Fruit fly (Drosophila melanogaster) whole organism, embryonic: ENCODE results near the gene hyd.

Experiments used
- Atf6 ChIP-seq: fragments of 200-800 bp; sonication (Bioruptor generic); IDR thresholded peaks from 2 replicates; pipeline ENCODE4 v1.3.6; 2022; ENCODE audit warnings: missing biosample characterization, missing genetic modification characterization
- CG10565 ChIP-seq: fragments of 200-800 bp; sonication (Bioruptor generic); optimal IDR thresholded peaks from 3 replicates; lab custom pipeline; 2016; ENCODE audit warnings: missing biosample characterization, mild to moderate bottlenecking, missing genetic modification characterization
- CG1233 ChIP-seq: fragments of 200-800 bp; sonication (Bioruptor generic); optimal IDR thresholded peaks from 4 replicates; lab custom pipeline; 2018; ENCODE audit warnings: missing biosample characterization, mild to moderate bottlenecking, missing genetic modification characterization
- CG13123 ChIP-seq: fragments of 200-800 bp; sonication (Bioruptor generic); optimal IDR thresholded peaks from 2 replicates; lab custom pipeline; 2016; ENCODE audit warnings: missing biosample characterization, missing genetic modification characterization
- CG16815 ChIP-seq: fragments of 200-800 bp; sonication (Bioruptor generic); optimal IDR thresholded peaks from 3 replicates; lab custom pipeline; 2017; ENCODE audit warnings: missing biosample characterization, mild to moderate bottlenecking, missing genetic modification characterization
- CG17328 ChIP-seq: fragments of 200-800 bp; sonication (Bioruptor generic); IDR thresholded peaks from 2 replicates; pipeline ENCODE4 v1.3.6; 2022; ENCODE audit warnings: missing biosample characterization, missing genetic modification characterization
- CG17829 ChIP-seq: fragments of 200-800 bp; optimal IDR thresholded peaks from 2 replicates; lab custom pipeline; 2019; ENCODE audit warnings: missing biosample characterization, mild to moderate bottlenecking, missing genetic modification characterization, moderate library complexity
- CG17912 ChIP-seq: fragments of 200-800 bp; sonication (Bioruptor generic); optimal IDR thresholded peaks from 2 replicates; lab custom pipeline; 2018; ENCODE audit warnings: missing biosample characterization, mild to moderate bottlenecking, missing genetic modification characterization
- CG18262 ChIP-seq: fragments of 200-800 bp; optimal IDR thresholded peaks from 3 replicates; lab custom pipeline; 2019; ENCODE audit warnings: missing biosample characterization, mild to moderate bottlenecking, missing genetic modification characterization, moderate library complexity
- CG3281 ChIP-seq: fragments of 200-800 bp; sonication (Bioruptor generic); optimal IDR thresholded peaks from 3 replicates; lab custom pipeline; 2017; ENCODE audit warnings: missing biosample characterization, mild to moderate bottlenecking, missing genetic modification characterization
- CG34422 ChIP-seq: fragments of 200-800 bp; sonication (Bioruptor generic); IDR thresholded peaks from 3 replicates; pipeline ENCODE4 v1.3.6; 2022; ENCODE audit warnings: missing biosample characterization, missing genetic modification characterization
- CG42726 ChIP-seq: fragments of 200-800 bp; sonication (Bioruptor generic); IDR thresholded peaks from 2 replicates; pipeline ENCODE4 v1.3.6; 2022; ENCODE audit warnings: missing biosample characterization, missing genetic modification characterization; ENCODE audit not compliant: partially characterized antibody
- CG4328 ChIP-seq: fragments of 200-800 bp; sonication (Bioruptor generic); optimal IDR thresholded peaks from 3 replicates; lab custom pipeline; 2017; ENCODE audit warnings: missing biosample characterization, missing genetic modification reagents, missing genetic modification characterization
- CG6854 ChIP-seq: fragments of 200-800 bp; sonication (Bioruptor generic); optimal IDR thresholded peaks from 3 replicates; lab custom pipeline; 2017; ENCODE audit warnings: missing biosample characterization, mild to moderate bottlenecking, missing genetic modification characterization
- CG8359 ChIP-seq: fragments of 200-800 bp; sonication (Bioruptor generic); optimal IDR thresholded peaks from 2 replicates; lab custom pipeline; 2017; ENCODE audit warnings: missing biosample characterization, mild to moderate bottlenecking, missing genetic modification characterization, borderline replicate concordance
- CG8924 ChIP-seq: fragments of 200-800 bp; optimal IDR thresholded peaks from 3 replicates; lab custom pipeline; 2019; ENCODE audit warnings: missing biosample characterization, mild to moderate bottlenecking, missing genetic modification characterization, moderate library complexity
- CG9437 ChIP-seq: fragments of 200-800 bp; sonication (Bioruptor generic); optimal IDR thresholded peaks from 2 replicates; lab custom pipeline; 2018; ENCODE audit warnings: missing biosample characterization, mild to moderate bottlenecking, missing genetic modification characterization
- CTCF ChIP-seq: fragments of 200-800 bp; sonication (Bioruptor generic); optimal IDR thresholded peaks from 2 replicates; lab custom pipeline; 2017; ENCODE audit warnings: missing biosample characterization, mild to moderate bottlenecking, missing genetic modification characterization, moderate library complexity
- D19B ChIP-seq: fragments of 200-800 bp; sonication (Bioruptor generic); optimal IDR thresholded peaks from 2 replicates; lab custom pipeline; 2017; ENCODE audit warnings: missing biosample characterization, mild to moderate bottlenecking, missing genetic modification characterization
- Ets97D ChIP-seq: fragments of 200-800 bp; sonication (Bioruptor generic); optimal IDR thresholded peaks from 3 replicates; lab custom pipeline; 2016; ENCODE audit warnings: missing biosample characterization, missing genetic modification characterization
- Fer1 ChIP-seq: fragments of 200-800 bp; sonication (Bioruptor generic); optimal IDR thresholded peaks from 2 replicates; lab custom pipeline; 2017; ENCODE audit warnings: missing biosample characterization, mild to moderate bottlenecking, missing genetic modification characterization
- HLH4C ChIP-seq: fragments of 200-800 bp; sonication (Bioruptor generic); IDR thresholded peaks from 3 replicates; pipeline ENCODE4 v1.3.6; 2022; ENCODE audit warnings: missing biosample characterization, missing genetic modification characterization; ENCODE audit not compliant: partially characterized antibody
- HmgZ ChIP-seq: fragments of 200-800 bp; sonication (Bioruptor generic); optimal IDR thresholded peaks from 2 replicates; lab custom pipeline; 2018; ENCODE audit warnings: missing biosample characterization, mild to moderate bottlenecking, missing genetic modification characterization
- MBD-R2 ChIP-seq: fragments of 200-800 bp; sonication (Bioruptor generic); IDR thresholded peaks from 2 replicates; pipeline ENCODE4 v1.3.6; 2022; ENCODE audit warnings: missing biosample characterization, missing genetic modification characterization
- Max ChIP-seq: fragments of 200-800 bp; sonication (Bioruptor generic); optimal IDR thresholded peaks from 2 replicates; lab custom pipeline; 2016; ENCODE audit warnings: missing biosample characterization, mild to moderate bottlenecking, missing genetic modification characterization
- Nf-YA ChIP-seq: fragments of 200-800 bp; sonication (Bioruptor generic); IDR thresholded peaks from 2 replicates; pipeline ENCODE4 v1.3.6; 2022; ENCODE audit warnings: missing biosample characterization, missing genetic modification characterization
- PHDP ChIP-seq: fragments of 200-800 bp; sonication (Bioruptor generic); optimal IDR thresholded peaks from 3 replicates; lab custom pipeline; 2018; ENCODE audit warnings: missing biosample characterization, mild to moderate bottlenecking, missing genetic modification characterization, moderate library complexity
- Ravus ChIP-seq: fragments of 200-800 bp; sonication (Bioruptor generic); IDR thresholded peaks from 2 replicates; pipeline ENCODE4 v1.3.6; 2022; ENCODE audit warnings: missing biosample characterization, missing genetic modification characterization
- Sry-δ ChIP-seq: fragments of 200-800 bp; sonication (Bioruptor generic); optimal IDR thresholded peaks from 2 replicates; lab custom pipeline; 2016; ENCODE audit warnings: missing biosample characterization, missing genetic modification characterization
- YL-1 ChIP-seq: fragments of 200-800 bp; sonication (Bioruptor generic); optimal IDR thresholded peaks from 3 replicates; lab custom pipeline; 2017; ENCODE audit warnings: missing biosample characterization, mild to moderate bottlenecking, missing genetic modification characterization
- ato ChIP-seq: fragments of 200-800 bp; sonication (Bioruptor generic); IDR thresholded peaks from 2 replicates; pipeline ENCODE4 v1.3.6; 2022; ENCODE audit warnings: missing biosample characterization, missing genetic modification characterization; ENCODE audit not compliant: partially characterized antibody
- bigmax ChIP-seq: fragments of 200-800 bp; sonication (Bioruptor generic); optimal IDR thresholded peaks from 2 replicates; lab custom pipeline; 2018; ENCODE audit warnings: missing biosample characterization, mild to moderate bottlenecking, missing genetic modification characterization
- br ChIP-seq: fragments of >200 bp; optimal IDR thresholded peaks from 2 replicates; lab custom pipeline; 2017
- cato ChIP-seq: fragments of 200-800 bp; sonication (Bioruptor generic); optimal IDR thresholded peaks from 2 replicates; lab custom pipeline; 2016; ENCODE audit warnings: missing biosample characterization, missing genetic modification characterization, borderline replicate concordance
- chinmo ChIP-seq: fragments of 200-800 bp; sonication (Bioruptor generic); IDR thresholded peaks from 4 replicates; pipeline ENCODE4 v1.3.6; 2022; ENCODE audit warnings: missing biosample characterization, missing genetic modification characterization; ENCODE audit not compliant: partially characterized antibody
- chn ChIP-seq: fragments of 200-800 bp; sonication (Bioruptor generic); optimal IDR thresholded peaks from 2 replicates; lab custom pipeline; 2016; ENCODE audit warnings: missing biosample characterization, missing genetic modification characterization
- cwo ChIP-seq: fragments of 200-800 bp; sonication (Bioruptor generic); optimal IDR thresholded peaks from 3 replicates; lab custom pipeline; 2017; ENCODE audit warnings: missing biosample characterization, missing genetic modification characterization, mild to moderate bottlenecking, moderate library complexity, missing genetic modification reagents
- da ChIP-seq: fragments of 200-800 bp; sonication (Bioruptor generic); optimal IDR thresholded peaks from 2 replicates; lab custom pipeline; 2016; ENCODE audit warnings: missing biosample characterization, missing genetic modification characterization
- disco-r ChIP-seq: fragments of 200-800 bp; sonication (Bioruptor generic); optimal IDR thresholded peaks from 2 replicates; lab custom pipeline; 2016; ENCODE audit warnings: missing biosample characterization, missing genetic modification characterization
- dm ChIP-seq: fragments of 200-800 bp; sonication (Bioruptor generic); optimal IDR thresholded peaks from 3 replicates; lab custom pipeline; 2016; ENCODE audit warnings: missing biosample characterization, missing genetic modification characterization
- dmrt99B ChIP-seq: fragments of 200-800 bp; sonication (Bioruptor generic); optimal IDR thresholded peaks from 2 replicates; lab custom pipeline; 2018; ENCODE audit warnings: missing biosample characterization, mild to moderate bottlenecking, missing genetic modification characterization, moderate library complexity
- exex ChIP-seq: fragments of 200-800 bp; sonication (Bioruptor generic); optimal IDR thresholded peaks from 4 replicates; lab custom pipeline; 2018; ENCODE audit warnings: missing biosample characterization, mild to moderate bottlenecking, missing genetic modification characterization, moderate library complexity
- gt ChIP-seq: fragments of 200-800 bp; sonication (Bioruptor generic); IDR thresholded peaks from 2 replicates; pipeline ENCODE4 v1.3.6; 2022; ENCODE audit warnings: missing biosample characterization, missing genetic modification characterization
- mld ChIP-seq: fragments of 200-800 bp; sonication (Bioruptor generic); IDR thresholded peaks from 3 replicates; pipeline ENCODE4 v1.3.6; 2022; ENCODE audit warnings: missing biosample characterization, missing genetic modification characterization; ENCODE audit not compliant: partially characterized antibody
- nmo ChIP-seq: fragments of 200-800 bp; sonication (Bioruptor generic); optimal IDR thresholded peaks from 2 replicates; lab custom pipeline; 2018; ENCODE audit warnings: missing biosample characterization, mild to moderate bottlenecking, missing genetic modification characterization, moderate library complexity
- onecut ChIP-seq: fragments of 200-800 bp; sonication (Bioruptor generic); IDR thresholded peaks from 2 replicates; pipeline ENCODE4 v1.3.6; 2022; ENCODE audit warnings: missing biosample characterization, missing genetic modification characterization
- pho ChIP-seq: fragments of 200-800 bp; sonication (Bioruptor generic); optimal IDR thresholded peaks from 2 replicates; lab custom pipeline; 2016; ENCODE audit warnings: missing biosample characterization, missing genetic modification characterization
- sob ChIP-seq: fragments of 200-800 bp; sonication (Bioruptor generic); IDR thresholded peaks from 2 replicates; pipeline ENCODE4 v1.3.6; 2022; ENCODE audit warnings: missing biosample characterization, missing genetic modification characterization
- zf30C ChIP-seq: fragments of 200-800 bp; sonication (Bioruptor generic); optimal IDR thresholded peaks from 3 replicates; lab custom pipeline; 2018; ENCODE audit warnings: missing biosample characterization, mild to moderate bottlenecking, missing genetic modification characterization

Gene hyd

DNA sequence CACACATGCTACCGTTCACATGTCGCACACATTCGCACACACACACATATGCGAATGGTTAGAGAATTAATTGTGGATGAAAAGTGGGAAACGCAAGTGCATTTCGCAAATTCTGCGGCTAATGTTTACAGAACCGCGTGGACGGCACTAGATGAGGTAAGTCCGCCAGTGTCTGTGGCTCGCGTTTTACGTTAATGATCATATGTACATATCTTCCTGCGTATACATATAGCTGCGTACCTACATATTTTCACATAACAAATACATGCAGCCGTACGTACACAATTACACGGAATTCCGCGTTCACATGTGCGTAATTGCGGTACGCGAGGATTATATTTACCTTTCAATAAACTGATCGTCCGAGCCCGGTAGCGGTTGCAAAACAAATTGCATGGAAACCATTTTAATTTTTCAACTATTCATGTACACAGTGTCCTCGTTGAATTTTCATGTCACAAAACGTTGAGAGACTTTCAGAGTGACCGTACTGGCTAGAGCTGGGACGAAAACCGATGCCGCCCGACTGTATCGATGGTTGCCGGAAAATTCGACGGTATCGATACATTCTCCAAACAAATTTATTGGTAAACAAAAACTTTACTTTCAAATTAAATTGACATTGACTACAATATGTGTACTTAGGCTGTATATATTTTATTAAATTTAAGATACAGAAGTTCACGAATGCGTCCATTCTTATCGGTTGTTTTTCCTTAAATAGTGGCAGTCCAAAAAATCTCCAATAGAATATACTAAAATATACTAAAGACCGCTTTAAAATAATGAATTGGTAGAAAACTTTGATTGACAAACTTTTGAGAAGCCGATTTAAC, at the start of gene hyd (continued):
- no peak for TF ChIP-seq dmrt99B (tag; lab: Kevin White, UChicago)
- no peak for TF ChIP-seq bigmax (GFP tag; lab: Kevin White, UChicago)
- TF ChIP-seq CG8359 (GFP tag; lab: Kevin White, UChicago): no peak
- peak; percentile 91 for TF ChIP-seq Sry-δ (GFP tag; lab: Kevin White, UChicago)
- peak; percentile 51 for TF ChIP-seq Ets97D (GFP tag; lab: Kevin White, UChicago)
- peak; percentile 15 for TF ChIP-seq dm
- no peak for TF ChIP-seq CG8924 (tag; lab: Kevin White, UChicago)
- no peak for TF ChIP-seq cwo (GFP tag; lab: Kevin White, UChicago)
- TF ChIP-seq ato (GFP tag; lab: Robert Waterston, UW): peak; percentile 73
- TF ChIP-seq CG17912 (GFP tag; lab: Kevin White, UChicago): no peak
- no peak for TF ChIP-seq br (lab: Kevin White, UChicago)
- no peak for TF ChIP-seq D19B (GFP tag; lab: Kevin White, UChicago)
- TF ChIP-seq Nf-YA (GFP tag; lab: Robert Waterston, UW): peak; percentile 33; the same call in 1 of the 2 replicates
- TF ChIP-seq CG6854 (GFP tag; lab: Kevin White, UChicago): no peak
- peak; percentile 13 for TF ChIP-seq Fer1 (GFP tag; lab: Kevin White, UChicago)
- no peak for TF ChIP-seq CG10565
- TF ChIP-seq HmgZ (tag; lab: Kevin White, UChicago): peak; percentile 28
- TF ChIP-seq CG4328: no peak
- TF ChIP-seq HLH4C (GFP tag; lab: Robert Waterston, UW): peak; percentile 84
- TF ChIP-seq Ravus (GFP tag; lab: Robert Waterston, UW): no peak
- peak; percentile 83 for TF ChIP-seq CG9437 (GFP tag; lab: Kevin White, UChicago)
- TF ChIP-seq MBD-R2 (GFP tag; lab: Robert Waterston, UW): peak; percentile 54
- TF ChIP-seq cato (GFP tag; lab: Kevin White, UChicago): no peak
- no peak for TF ChIP-seq Max (GFP tag; lab: Kevin White, UChicago)
- no peak for TF ChIP-seq CG1233 (GFP tag; lab: Kevin White, UChicago)
- TF ChIP-seq CTCF: peak; percentile 34
- TF ChIP-seq CG42726: peak; percentile 74; the same call in 1 of the 2 replicates
- TF ChIP-seq nmo (GFP tag; lab: Kevin White, UChicago): peak; percentile 62
- TF ChIP-seq onecut: no peak
- no peak for TF ChIP-seq Atf6
- TF ChIP-seq CG16815 (GFP tag; lab: Kevin White, UChicago): no peak
- no peak for TF ChIP-seq zf30C (GFP tag; lab: Kevin White, UChicago)
- peak; percentile 72; the same call in 1 of the 4 replicates for TF ChIP-seq chinmo
- peak; percentile 35; the same call in 2 of the 3 replicates for TF ChIP-seq mld
- TF ChIP-seq YL-1 (GFP tag; lab: Kevin White, UChicago): peak; percentile 76
- no peak for TF ChIP-seq pho
- TF ChIP-seq CG13123 (GFP tag; lab: Kevin White, UChicago): no peak
- no peak for TF ChIP-seq PHDP
- TF ChIP-seq chn (GFP tag; lab: Kevin White, UChicago): no peak
- no peak for TF ChIP-seq exex (tag; lab: Kevin White, UChicago)
- no peak for TF ChIP-seq CG18262
- no peak for TF ChIP-seq CG3281 (GFP tag; lab: Kevin White, UChicago)
- TF ChIP-seq da (GFP tag; lab: Kevin White, UChicago): no peak
- no peak for TF ChIP-seq gt
- TF ChIP-seq CG17829: peak; percentile 53
- peak; percentile 71; the same call in 1 of the 3 replicates for TF ChIP-seq CG34422 (GFP tag; lab: Robert Waterston, UW)
- TF ChIP-seq CG17328 (GFP tag; lab: Robert Waterston, UW): no peak
- no peak for TF ChIP-seq disco-r (GFP tag; lab: Kevin White, UChicago)
- no peak for TF ChIP-seq sob
